Worm (Caenorhabditis elegans): ENCODE results near the gene F26G1.11.

- TF ChIP-seq ama-1 (optimal IDR thresholded peaks at IDR 0.05) (no peak), dve-1 (tag; optimal IDR thresholded peaks at IDR 0.05; ENCODE audit: insufficient read depth) (peak; percentile 35)
Measured at ce11 chrII:4772441-4772840, 4.5 kb upstream of the F26G1.11 start.

Data from whole organism, L4 larva.